Fruit fly (Drosophila melanogaster): Measurements from ENCODE around the gene bowl.
A peak's percentile ranks its signal among the peaks of the same experiment; 100 is the strongest.

Gene bowl

dm6 chr2L:3805274-3806196, 34.0 kb downstream of the bowl start (continued):
- TF ChIP-seq pb (GFP tag; optimal IDR thresholded peaks at IDR 0.05) (no peak), h (optimal IDR thresholded peaks at IDR 0.05) (no peak), Mrtf (GFP tag; IDR thresholded peaks at IDR 0.05) (0 out of 3 replicates have a peak, but pooled peaks have one; percentile 42), CG11398 (GFP tag; optimal IDR thresholded peaks at IDR 0.05) (no peak), CG9215 (GFP tag; IDR thresholded peaks at IDR 0.05) (no peak), sens-2 (GFP tag; IDR thresholded peaks at IDR 0.05) (peak; percentile 58; the same call in 1 of the 2 replicates), CG2116 (GFP tag; optimal IDR thresholded peaks at IDR 0.05) (no peak), CG4730 (GFP tag; IDR thresholded peaks at IDR 0.05) (no peak; the same call in 1 of the 2 replicates), CG14860 (GFP tag; IDR thresholded peaks at IDR 0.05; ENCODE audit: partially characterized antibody) (no peak), CG14965 (GFP tag; optimal IDR thresholded peaks at IDR 0.05; ENCODE audit: borderline replicate concordance) (no peak), twi (tag; optimal IDR thresholded peaks at IDR 0.05) (peak; percentile 0), B-H1 (GFP tag; IDR thresholded peaks at IDR 0.05) (peak; percentile 21; the same call in 1 of the 3 replicates), Myb (GFP tag; optimal IDR thresholded peaks at IDR 0.05) (no peak), Sox102F (GFP tag; optimal IDR thresholded peaks at IDR 0.05) (peak; percentile 20), bowl (GFP tag; IDR thresholded peaks at IDR 0.05) (peak; percentile 70; the same call in 1 of the 2 replicates), Adf1 (GFP tag; IDR thresholded peaks at IDR 0.05) (peak; percentile 24; the same call in 1 of the 2 replicates), CG17568 (GFP tag; optimal IDR thresholded peaks at IDR 0.05) (no peak), CG7357 (GFP tag; IDR thresholded peaks at IDR 0.05) (no peak), Scr (GFP tag; IDR thresholded peaks at IDR 0.05; ENCODE audit: partially characterized antibody) (no peak), vnd (GFP tag; IDR thresholded peaks at IDR 0.05; ENCODE audit: partially characterized antibody) (no peak), ERR (GFP tag; optimal IDR thresholded peaks at IDR 0.05) (no peak), Lpt (GFP tag; optimal IDR thresholded peaks at IDR 0.05) (no peak), wor (GFP tag; IDR thresholded peaks at IDR 0.05) (no peak), bsh (GFP tag; optimal IDR thresholded peaks at IDR 0.05) (peak; percentile 24 to 47), CG12391 (tag; optimal IDR thresholded peaks at IDR 0.05) (peak; percentile 48), CG10321 (GFP tag; IDR thresholded peaks at IDR 0.05) (no peak), CG33557 (GFP tag; optimal IDR thresholded peaks at IDR 0.05) (peak; percentile 28), CG14667 (GFP tag; IDR thresholded peaks at IDR 0.05) (no peak), CG15696 (tag; optimal IDR thresholded peaks at IDR 0.05) (no peak), Rx (GFP tag; IDR thresholded peaks at IDR 0.05) (0 out of 2 replicates have a peak, but pooled peaks have one; percentile 21), stc (GFP tag; IDR thresholded peaks at IDR 0.05) (no peak), CG12299 (tag; optimal IDR thresholded peaks at IDR 0.05) (no peak), sd (tag; optimal IDR thresholded peaks at IDR 0.05) (no peak), HHEX (GFP tag; optimal IDR thresholded peaks at IDR 0.05) (no peak), CG6683 (GFP tag; optimal IDR thresholded peaks at IDR 0.05) (no peak), Nf-YA (GFP tag; IDR thresholded peaks at IDR 0.05) (0 out of 2 replicates have a peak, but pooled peaks have one; percentile 28), Elba2 (GFP tag; optimal IDR thresholded peaks at IDR 0.05) (no peak), exex (tag; optimal IDR thresholded peaks at IDR 0.05) (no peak), crol (GFP tag; IDR thresholded peaks at IDR 0.05) (peak; percentile 91), HLH4C (GFP tag; IDR thresholded peaks at IDR 0.05; ENCODE audit: partially characterized antibody) (0 out of 3 replicates have a peak, but pooled peaks have one; percentile 11), Hsf (GFP tag; optimal IDR thresholded peaks at IDR 0.05) (no peak), CG33213 (GFP tag; optimal IDR thresholded peaks at IDR 0.05) (no peak), gem (tag; optimal IDR thresholded peaks at IDR 0.05) (peak; percentile 68), Taf1 (GFP tag; IDR thresholded peaks at IDR 0.05) (no peak), CG18011 (GFP tag; optimal IDR thresholded peaks at IDR 0.05) (no peak), CG14441 (GFP tag; IDR thresholded peaks at IDR 0.05) (peak; percentile 35; the same call in 1 of the 2 replicates), CG13287 (GFP tag; IDR thresholded peaks at IDR 0.05; ENCODE audit: partially characterized antibody) (no peak), Dref (GFP tag; IDR thresholded peaks at IDR 0.05) (no peak)

Data from whole organism, embryonic.